Worm (Caenorhabditis elegans): ENCODE measurements around the gene cyp-34A10.

DNA sequence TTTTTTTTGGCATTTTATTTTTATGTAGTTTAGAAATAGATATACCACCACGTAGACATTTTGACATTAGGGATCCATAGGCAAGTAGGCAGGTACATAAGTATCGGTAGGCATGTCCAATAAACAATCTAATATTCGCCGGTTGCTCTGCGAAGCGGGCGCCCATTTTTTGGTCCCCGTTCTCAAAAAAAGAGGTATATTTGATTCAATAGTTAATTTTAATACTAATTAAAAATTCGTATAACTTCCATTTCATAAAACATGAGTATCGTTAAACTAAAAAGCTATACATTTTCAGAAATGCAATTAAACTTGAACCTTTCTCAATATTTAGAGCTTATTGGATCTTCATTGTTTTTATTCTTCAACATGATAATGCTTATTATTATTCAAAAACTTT lies 4.2 kb upstream of the cyp-34A10 start, which contains the start of gene str-83:
- TF ChIP-seq med-1 (GFP tag; optimal IDR thresholded peaks at IDR 0.05; ENCODE audit: insufficient read depth) (no peak), tab-1 (GFP tag; IDR thresholded peaks at IDR 0.05) (no peak), ztf-29 (GFP tag; IDR thresholded peaks at IDR 0.05) (no peak), ref-1 (GFP tag; conservative IDR thresholded peaks at IDR 0.05) (no peak), flt-1 (GFP tag; IDR thresholded peaks at IDR 0.05) (no peak), klf-2 (GFP tag; conservative IDR thresholded peaks at IDR 0.05) (no peak), T22C8.4 (GFP tag; IDR thresholded peaks at IDR 0.05) (no peak), ztf-23 (GFP tag; IDR thresholded peaks at IDR 0.05) (no peak), cog-1 (tag; optimal IDR thresholded peaks at IDR 0.05) (no peak)
